Fruit fly (Drosophila melanogaster): Measurements from ENCODE around the gene CG7453.

DNA sequence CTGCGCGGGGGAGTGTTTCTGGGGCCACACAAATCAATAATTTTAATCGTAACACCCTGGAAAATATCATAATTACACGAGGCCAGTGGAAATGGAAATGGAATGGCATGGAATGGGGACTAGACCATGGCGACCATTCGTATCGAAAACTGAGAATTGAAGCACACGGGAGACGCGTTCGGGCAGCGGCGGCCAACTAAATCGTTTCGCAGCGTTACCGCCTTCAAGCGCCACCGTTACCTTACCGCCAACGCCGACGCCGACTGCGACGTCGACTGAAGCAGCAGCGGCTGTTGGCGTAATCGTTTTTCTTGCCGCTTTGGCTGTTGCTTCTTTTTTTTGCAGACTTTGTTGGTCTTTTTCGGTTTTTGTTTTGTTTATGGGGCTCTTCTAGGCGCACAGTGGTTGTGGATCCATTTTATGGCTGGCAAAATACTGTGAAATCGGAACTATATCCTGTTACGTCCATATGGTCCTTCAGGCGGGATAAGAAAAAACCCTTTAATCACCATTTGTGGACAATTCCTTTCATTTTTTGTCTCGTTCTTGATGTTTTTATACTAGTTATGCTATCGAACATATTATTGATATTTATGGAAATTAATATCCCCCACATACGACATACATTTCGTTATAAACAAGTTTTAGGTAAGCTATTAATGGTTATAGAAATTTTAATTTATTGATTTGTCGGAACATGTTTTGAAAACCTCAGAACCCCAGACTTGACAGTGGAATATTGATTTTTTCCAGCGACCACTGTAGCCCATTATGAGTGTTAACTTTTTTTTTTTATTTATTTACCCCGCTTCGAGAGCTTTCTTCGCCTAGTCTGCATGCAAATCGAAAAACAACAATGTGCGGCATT lies 14.6 kb upstream of the CG7453 start:
- TF ChIP-seq CG8478 (optimal IDR thresholded peaks at IDR 0.05) (peak; percentile 36), CTCF (optimal IDR thresholded peaks at IDR 0.05) (no peak)
